Worm (Caenorhabditis elegans): Measurements from ENCODE around the gene C31G12.3.

- TF ChIP-seq tra-4 (tag; optimal IDR thresholded peaks at IDR 0.05) (no peak), ama-1 (optimal IDR thresholded peaks at IDR 0.05) (no peak), F13C5.2 (tag; optimal IDR thresholded peaks at IDR 0.05) (no peak), ceh-36 (tag; optimal IDR thresholded peaks at IDR 0.05) (no peak)
Measured at ce11 chrV:18137679-18138078, 47.3 kb upstream of the C31G12.3 start.

Data from whole organism, early embryonic.